Fruit fly (Drosophila melanogaster) whole organism, embryonic: ENCODE data around the gene CG15764.

ENCODE experiments used
- Blimp-1 ChIP-seq: fragments of 200-800 bp; sonication (Bioruptor generic); optimal IDR thresholded peaks from 3 replicates; lab custom pipeline; 2018; ENCODE audit warnings: missing biosample characterization, missing genetic modification characterization, mild to moderate bottlenecking, moderate library complexity, missing genetic modification reagents
- CG11398 ChIP-seq: fragments of 200-800 bp; sonication (Bioruptor generic); optimal IDR thresholded peaks from 2 replicates; lab custom pipeline; 2016; ENCODE audit warnings: missing biosample characterization, missing genetic modification characterization
- CG11456 ChIP-seq: fragments of 200-800 bp; sonication (Bioruptor generic); IDR thresholded peaks from 3 replicates; pipeline ENCODE4 v1.3.6; 2022; ENCODE audit warnings: missing biosample characterization, missing genetic modification characterization
- CG11695 ChIP-seq: fragments of 200-800 bp; sonication (Bioruptor generic); IDR thresholded peaks from 3 replicates; pipeline ENCODE4 v1.3.6; 2022; ENCODE audit warnings: missing biosample characterization, missing genetic modification characterization
- CG12659 ChIP-seq: fragments of 200-800 bp; sonication (Bioruptor generic); optimal IDR thresholded peaks from 3 replicates; lab custom pipeline; 2017; ENCODE audit warnings: mild to moderate bottlenecking, missing biosample characterization, missing genetic modification reagents, missing genetic modification characterization
- CG14050 ChIP-seq: fragments of 200-800 bp; sonication (Bioruptor generic); IDR thresholded peaks from 3 replicates; pipeline ENCODE4 v1.3.6; 2022; ENCODE audit warnings: missing biosample characterization, missing genetic modification characterization
- CG15514 ChIP-seq: fragments of 200-800 bp; sonication (Bioruptor generic); optimal IDR thresholded peaks from 3 replicates; lab custom pipeline; 2017; ENCODE audit warnings: missing biosample characterization, missing genetic modification characterization, mild to moderate bottlenecking, moderate library complexity, missing genetic modification reagents
- CG16813 ChIP-seq: fragments of 200-800 bp; sonication (Bioruptor generic); IDR thresholded peaks from 3 replicates; pipeline ENCODE4 v1.3.6; 2022; ENCODE audit warnings: missing biosample characterization, missing genetic modification characterization; ENCODE audit not compliant: partially characterized antibody
- CG16863 ChIP-seq: fragments of 200-800 bp; sonication (Bioruptor generic); optimal IDR thresholded peaks from 3 replicates; lab custom pipeline; 2016; ENCODE audit warnings: missing biosample characterization, missing genetic modification characterization
- CG17359 ChIP-seq: fragments of 200-800 bp; sonication (Bioruptor generic); optimal IDR thresholded peaks from 3 replicates; lab custom pipeline; 2018; ENCODE audit warnings: missing biosample characterization, mild to moderate bottlenecking, missing genetic modification characterization, moderate library complexity
- CG17385 ChIP-seq: fragments of 200-800 bp; sonication (Bioruptor generic); optimal IDR thresholded peaks from 3 replicates; lab custom pipeline; 2018; ENCODE audit warnings: missing biosample characterization, mild to moderate bottlenecking, missing genetic modification characterization
- CG30020 ChIP-seq: fragments of 200-800 bp; optimal IDR thresholded peaks from 2 replicates; lab custom pipeline; 2019; ENCODE audit warnings: missing biosample characterization, mild to moderate bottlenecking, missing genetic modification characterization, moderate library complexity
- CG6254 ChIP-seq: fragments of 200-800 bp; sonication (Bioruptor generic); optimal IDR thresholded peaks from 3 replicates; lab custom pipeline; 2017; ENCODE audit warnings: mild to moderate bottlenecking, missing biosample characterization, missing genetic modification reagents, missing genetic modification characterization
- CG6272 ChIP-seq: fragments of 200-800 bp; sonication (Bioruptor generic); IDR thresholded peaks from 2 replicates; pipeline ENCODE4 v1.3.6; 2022; ENCODE audit warnings: missing biosample characterization, missing genetic modification characterization
- CG8388 ChIP-seq: fragments of 200-800 bp; sonication (Bioruptor generic); optimal IDR thresholded peaks from 2 replicates; lab custom pipeline; 2019; ENCODE audit warnings: missing biosample characterization, mild to moderate bottlenecking, missing genetic modification characterization, moderate library complexity
- CG9215 ChIP-seq: fragments of 200-800 bp; sonication (Bioruptor generic); IDR thresholded peaks from 2 replicates; pipeline ENCODE4 v1.3.6; 2022; ENCODE audit warnings: missing biosample characterization, missing genetic modification characterization
- CG9727 ChIP-seq: fragments of 200-800 bp; sonication (Bioruptor generic); optimal IDR thresholded peaks from 3 replicates; lab custom pipeline; 2017; ENCODE audit warnings: missing biosample characterization, mild to moderate bottlenecking, missing genetic modification characterization
- D19B ChIP-seq: fragments of 200-800 bp; sonication (Bioruptor generic); optimal IDR thresholded peaks from 2 replicates; lab custom pipeline; 2017; ENCODE audit warnings: missing biosample characterization, mild to moderate bottlenecking, missing genetic modification characterization
- Dbx ChIP-seq: fragments of 200-800 bp; sonication (Bioruptor generic); IDR thresholded peaks from 3 replicates; pipeline ENCODE4 v1.3.6; 2022; ENCODE audit warnings: missing biosample characterization, missing genetic modification characterization
- Dp ChIP-seq: fragments of 200-800 bp; sonication (Bioruptor generic); optimal IDR thresholded peaks from 2 replicates; lab custom pipeline; 2018; ENCODE audit warnings: missing biosample characterization, mild to moderate bottlenecking, missing genetic modification characterization, moderate library complexity
- E2f2 ChIP-seq: fragments of 200-800 bp; sonication (Bioruptor generic); IDR thresholded peaks from 2 replicates; pipeline ENCODE4 v1.3.6; 2022; ENCODE audit warnings: missing biosample characterization, missing genetic modification characterization
- Eip74EF ChIP-seq, 2 experiments: fragments of 200-800 bp in 1 of 2; fragments of >200 bp in 1 of 2; sonication (Bioruptor generic) in 1 of 2; optimal IDR thresholded peaks; 2 replicates each; lab custom pipeline; 2017 to 2019; ENCODE audit warnings: missing biosample characterization in 2 of 2, missing genetic modification characterization in 2 of 2, mild to moderate bottlenecking in 1 of 2, moderate library complexity in 1 of 2
- Gug ChIP-seq: fragments of 200-800 bp; sonication (Bioruptor generic); IDR thresholded peaks from 4 replicates; pipeline ENCODE4 v1.3.6; 2022; ENCODE audit warnings: missing biosample characterization, missing genetic modification characterization
- HmgZ ChIP-seq: fragments of 200-800 bp; sonication (Bioruptor generic); optimal IDR thresholded peaks from 2 replicates; lab custom pipeline; 2018; ENCODE audit warnings: missing biosample characterization, mild to moderate bottlenecking, missing genetic modification characterization
- Hr3 ChIP-seq: fragments of 200-800 bp; sonication (Bioruptor generic); optimal IDR thresholded peaks from 3 replicates; lab custom pipeline; 2016; ENCODE audit warnings: missing biosample characterization, missing genetic modification characterization
- MTF-1 ChIP-seq: fragments of 200-800 bp; sonication (Bioruptor generic); optimal IDR thresholded peaks from 2 replicates; lab custom pipeline; 2018; ENCODE audit warnings: missing biosample characterization, mild to moderate bottlenecking, missing genetic modification characterization, borderline replicate concordance
- Neu2 ChIP-seq: fragments of 200-800 bp; sonication (Bioruptor generic); optimal IDR thresholded peaks from 3 replicates; lab custom pipeline; 2016; ENCODE audit warnings: missing biosample characterization, missing genetic modification characterization, borderline replicate concordance
- Poxn ChIP-seq: fragments of 200-800 bp; sonication (Bioruptor generic); IDR thresholded peaks from 2 replicates; pipeline ENCODE4 v1.3.6; 2022; ENCODE audit warnings: missing biosample characterization, missing genetic modification characterization
- Ravus ChIP-seq: fragments of 200-800 bp; sonication (Bioruptor generic); IDR thresholded peaks from 2 replicates; pipeline ENCODE4 v1.3.6; 2022; ENCODE audit warnings: missing biosample characterization, missing genetic modification characterization
- Sin3A ChIP-seq: fragments of >200 bp; optimal IDR thresholded peaks from 2 replicates; lab custom pipeline; 2018
- chif ChIP-seq, 2 experiments: fragments of 200-800 bp; sonication (Bioruptor generic); optimal IDR thresholded peaks; 3 replicates each; lab custom pipeline; 2016; ENCODE audit warnings: missing biosample characterization in 2 of 2, missing genetic modification characterization in 2 of 2
- chinmo ChIP-seq: fragments of 200-800 bp; sonication (Bioruptor generic); IDR thresholded peaks from 4 replicates; pipeline ENCODE4 v1.3.6; 2022; ENCODE audit warnings: missing biosample characterization, missing genetic modification characterization; ENCODE audit not compliant: partially characterized antibody
- crc ChIP-seq: fragments of 200-800 bp; sonication (Bioruptor generic); optimal IDR thresholded peaks from 2 replicates; lab custom pipeline; 2016; ENCODE audit warnings: missing biosample characterization, missing genetic modification characterization
- da ChIP-seq: fragments of 200-800 bp; sonication (Bioruptor generic); optimal IDR thresholded peaks from 2 replicates; lab custom pipeline; 2016; ENCODE audit warnings: missing biosample characterization, missing genetic modification characterization
- dmrt11E ChIP-seq: fragments of 200-800 bp; sonication (Bioruptor generic); optimal IDR thresholded peaks from 3 replicates; lab custom pipeline; 2018; ENCODE audit warnings: missing biosample characterization, mild to moderate bottlenecking, missing genetic modification characterization, moderate library complexity
- gcm2 ChIP-seq: fragments of 200-800 bp; sonication (Bioruptor generic); optimal IDR thresholded peaks from 2 replicates; lab custom pipeline; 2016; ENCODE audit warnings: missing biosample characterization, missing genetic modification characterization
- gem ChIP-seq: fragments of 200-800 bp; sonication (Bioruptor generic); optimal IDR thresholded peaks from 2 replicates; lab custom pipeline; 2019; ENCODE audit warnings: missing biosample characterization, mild to moderate bottlenecking, missing genetic modification characterization, moderate library complexity
- ind ChIP-seq: fragments of 200-800 bp; sonication (Bioruptor generic); optimal IDR thresholded peaks from 3 replicates; lab custom pipeline; 2016; ENCODE audit warnings: missing biosample characterization, missing genetic modification characterization
- knrl ChIP-seq: fragments of 200-800 bp; sonication (Bioruptor generic); IDR thresholded peaks from 3 replicates; pipeline ENCODE4 v1.3.6; 2022; ENCODE audit warnings: missing biosample characterization, missing genetic modification characterization; ENCODE audit not compliant: partially characterized antibody
- nmo ChIP-seq: fragments of 200-800 bp; sonication (Bioruptor generic); optimal IDR thresholded peaks from 2 replicates; lab custom pipeline; 2018; ENCODE audit warnings: missing biosample characterization, mild to moderate bottlenecking, missing genetic modification characterization, moderate library complexity
- odd ChIP-seq: fragments of 200-800 bp; sonication (Bioruptor generic); optimal IDR thresholded peaks from 2 replicates; lab custom pipeline; 2017; ENCODE audit warnings: missing biosample characterization, mild to moderate bottlenecking, missing genetic modification characterization
- phol ChIP-seq: fragments of 200-800 bp; sonication (Bioruptor generic); optimal IDR thresholded peaks from 3 replicates; lab custom pipeline; 2018; ENCODE audit warnings: missing biosample characterization, mild to moderate bottlenecking, missing genetic modification characterization, moderate library complexity
- pum ChIP-seq: fragments of 200-800 bp; sonication (Bioruptor generic); optimal IDR thresholded peaks from 2 replicates; lab custom pipeline; 2016; ENCODE audit warnings: missing biosample characterization, missing genetic modification characterization
- ranshi ChIP-seq: fragments of 200-800 bp; sonication (Bioruptor generic); IDR thresholded peaks from 2 replicates; pipeline ENCODE4 v1.3.6; 2022; ENCODE audit warnings: missing biosample characterization, missing genetic modification characterization
- seq ChIP-seq: fragments of 200-800 bp; sonication (Bioruptor generic); IDR thresholded peaks from 2 replicates; pipeline ENCODE4 v1.3.6; 2022; ENCODE audit warnings: missing biosample characterization, missing genetic modification characterization
- sob ChIP-seq: fragments of 200-800 bp; sonication (Bioruptor generic); IDR thresholded peaks from 2 replicates; pipeline ENCODE4 v1.3.6; 2022; ENCODE audit warnings: missing biosample characterization, missing genetic modification characterization
- tgo ChIP-seq: fragments of 200-800 bp; sonication (Bioruptor generic); IDR thresholded peaks from 3 replicates; pipeline ENCODE4 v1.3.6; 2022; ENCODE audit warnings: missing biosample characterization, missing genetic modification characterization
- tna ChIP-seq: fragments of 200-800 bp; sonication (Bioruptor generic); IDR thresholded peaks from 2 replicates; pipeline ENCODE4 v1.3.6; 2022; ENCODE audit warnings: missing biosample characterization, missing genetic modification characterization; ENCODE audit not compliant: partially characterized antibody
- vfl ChIP-seq: fragments of 200-800 bp; sonication (Bioruptor generic); optimal IDR thresholded peaks from 2 replicates; lab custom pipeline; 2016; ENCODE audit warnings: missing biosample characterization, missing genetic modification characterization

Gene CG15764

dm6 chrX:5895821-5896550 lies 27.1 kb downstream of the CG15764 start (continued):
- no peak for TF ChIP-seq Sin3A (lab: Kevin White, UChicago)
- no peak for TF ChIP-seq Poxn (GFP tag; lab: Robert Waterston, UW)
- TF ChIP-seq odd (GFP tag; lab: Kevin White, UChicago): peak; percentile 83
- peak; percentile 89 for TF ChIP-seq CG8388 (GFP tag; lab: Kevin White, UChicago)
- TF ChIP-seq CG16813: no peak
- TF ChIP-seq vfl (GFP tag; lab: Kevin White, UChicago): peak; percentile 42
- TF ChIP-seq Dp (GFP tag; lab: Kevin White, UChicago): no peak
- peak; percentile 92 for TF ChIP-seq CG16863 (GFP tag; lab: Kevin White, UChicago)
- TF ChIP-seq tna (GFP tag; lab: Robert Waterston, UW): no peak
- TF ChIP-seq Eip74EF (GFP tag; optimal IDR thresholded peaks at IDR 0.05; lab: Kevin White, UChicago): peak in 1 of 2 experiments; percentile 81
- TF ChIP-seq seq (GFP tag; lab: Robert Waterston, UW): peak; percentile 87
- TF ChIP-seq MTF-1: peak; percentile 81
- TF ChIP-seq CG9215 (GFP tag; lab: Robert Waterston, UW): peak; percentile 67
- TF ChIP-seq CG11695 (GFP tag; lab: Robert Waterston, UW): peak; percentile 90
- no peak for TF ChIP-seq Neu2 (GFP tag; lab: Kevin White, UChicago)
- TF ChIP-seq CG17359: peak; percentile 95
- TF ChIP-seq sob (GFP tag; lab: Robert Waterston, UW): peak; percentile 90
- peak; percentile 87 for TF ChIP-seq CG11398 (GFP tag; lab: Kevin White, UChicago)
- peak; percentile 22 for TF ChIP-seq da
- peak; percentile 65 for TF ChIP-seq CG6272 (GFP tag; lab: Robert Waterston, UW)
- peak; percentile 91 for TF ChIP-seq Blimp-1 (GFP tag; lab: Kevin White, UChicago)
- TF ChIP-seq phol (tag; lab: Kevin White, UChicago): peak; percentile 90
- TF ChIP-seq chinmo: no peak
- peak; percentile 82 for TF ChIP-seq pum (GFP tag; lab: Kevin White, UChicago)
- peak; percentile 92 for TF ChIP-seq nmo (GFP tag; lab: Kevin White, UChicago)
- peak; percentile 78 for TF ChIP-seq crc (GFP tag; lab: Kevin White, UChicago)
- TF ChIP-seq CG17385 (GFP tag; lab: Kevin White, UChicago): peak; percentile 88
- TF ChIP-seq CG6254 (GFP tag; lab: Kevin White, UChicago): peak; percentile 92
- peak; percentile 44 for TF ChIP-seq CG30020 (tag; lab: Kevin White, UChicago)
- TF ChIP-seq Hr3: peak; percentile 87
- peak; percentile 78 for TF ChIP-seq CG9727 (GFP tag; lab: Kevin White, UChicago)
- TF ChIP-seq Ravus (GFP tag; lab: Robert Waterston, UW): peak; percentile 76
- TF ChIP-seq tgo: peak; percentile 88
- peak; percentile 73 for TF ChIP-seq HmgZ (tag; lab: Kevin White, UChicago)
- TF ChIP-seq knrl: no peak
- peak; percentile 77 for TF ChIP-seq CG14050 (GFP tag; lab: Robert Waterston, UW)
- TF ChIP-seq ind (GFP tag; lab: Kevin White, UChicago): peak; percentile 90
- peak; percentile 88 for TF ChIP-seq Gug
- TF ChIP-seq CG11456 (GFP tag; lab: Robert Waterston, UW): peak; percentile 86
- TF ChIP-seq dmrt11E (tag; lab: Kevin White, UChicago): peak; percentile 83
- peak; percentile 48 for TF ChIP-seq D19B (GFP tag; lab: Kevin White, UChicago)
- TF ChIP-seq Dbx (GFP tag; lab: Robert Waterston, UW): peak; percentile 60; the same call in 2 of the 3 replicates
- TF ChIP-seq gcm2 (GFP tag; lab: Kevin White, UChicago): peak; percentile 74
- peak; percentile 57 for TF ChIP-seq CG15514
- TF ChIP-seq E2f2 (GFP tag; lab: Robert Waterston, UW): peak; percentile 70; the same call in 1 of the 2 replicates
- peak; percentile 92 for TF ChIP-seq chif (GFP tag; optimal IDR thresholded peaks at IDR 0.05; lab: Kevin White, UChicago)
- peak; percentile 91 for TF ChIP-seq gem
- peak; percentile 90 for TF ChIP-seq ranshi (GFP tag; lab: Robert Waterston, UW)
- peak; percentile 85 for TF ChIP-seq CG12659
